Fruit fly (Drosophila melanogaster): ENCODE measurements around the gene CG3631.

DNA sequence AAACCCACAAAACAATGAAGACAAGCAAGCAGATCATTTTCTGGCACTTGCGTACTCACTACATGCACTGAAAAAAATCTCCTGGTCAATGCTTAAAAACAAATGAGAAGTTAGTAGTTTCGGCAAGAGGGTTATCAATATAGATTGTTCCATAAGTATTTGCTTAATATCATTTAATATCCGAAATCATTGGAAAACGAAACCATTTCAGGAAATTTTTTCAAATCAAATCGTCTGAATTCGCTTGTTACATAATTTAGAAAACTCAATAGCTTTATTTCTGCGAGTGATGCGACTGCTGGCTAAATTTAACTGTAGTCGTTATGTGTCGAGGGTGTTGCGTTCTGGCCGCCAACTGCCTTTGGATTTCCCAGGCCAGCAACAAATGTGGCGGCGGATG lies 1.1 kb upstream of the CG3631 start:
- TF ChIP-seq Myc (optimal IDR thresholded peaks at IDR 0.05) (no peak), psq (optimal IDR thresholded peaks at IDR 0.05) (no peak), h (optimal IDR thresholded peaks at IDR 0.05) (no peak), Sin3A (optimal IDR thresholded peaks at IDR 0.05) (no peak), insv (optimal IDR thresholded peaks at IDR 0.05) (no peak)

Data from Kc167 (cell line).